Worm (Caenorhabditis elegans) whole organism, L1 larva: Measurements from ENCODE around the gene pac-1.

Source experiments
- ama-1 ChIP-seq: fragments of 150-350 bp; optimal IDR thresholded peaks from 2 replicates; lab custom pipeline; 2014
- ceh-82 ChIP-seq, 3 experiments: fragments of 150-350 bp in 1 of 3; sonication (generic microtip) in 2 of 3; optimal IDR thresholded peaks; 2 replicates each; lab custom pipeline; 2014 to 2017; ENCODE audit warnings: missing biosample characterization in 3 of 3, missing genetic modification characterization in 3 of 3
- efl-1 ChIP-seq, 4 experiments: fragments of 150-350 bp; optimal IDR thresholded peaks in 3 of 4; peaks in 1 of 4; 1 replicate in 1 of 4; 2 replicates in 3 of 4; lab custom pipeline; 2014; ENCODE audit warnings: missing biosample characterization in 2 of 4, missing genetic modification characterization in 2 of 4, missing genetic modification reagents in 2 of 4
- lir-3 ChIP-seq: sonication (generic microtip); optimal IDR thresholded peaks from 2 replicates; lab custom pipeline; 2016; ENCODE audit warnings: mild to moderate bottlenecking, missing genetic modification characterization, moderate library complexity, missing compliant biosample characterization; ENCODE audit not compliant: poor library complexity
- pag-3 ChIP-seq: sonication (generic microtip); optimal IDR thresholded peaks from 2 replicates; lab custom pipeline; 2017; ENCODE audit warnings: missing genetic modification characterization, mild to moderate bottlenecking, missing compliant biosample characterization, antibody characterized with exemption, borderline replicate concordance; ENCODE audit not compliant: insufficient read depth

DNA sequence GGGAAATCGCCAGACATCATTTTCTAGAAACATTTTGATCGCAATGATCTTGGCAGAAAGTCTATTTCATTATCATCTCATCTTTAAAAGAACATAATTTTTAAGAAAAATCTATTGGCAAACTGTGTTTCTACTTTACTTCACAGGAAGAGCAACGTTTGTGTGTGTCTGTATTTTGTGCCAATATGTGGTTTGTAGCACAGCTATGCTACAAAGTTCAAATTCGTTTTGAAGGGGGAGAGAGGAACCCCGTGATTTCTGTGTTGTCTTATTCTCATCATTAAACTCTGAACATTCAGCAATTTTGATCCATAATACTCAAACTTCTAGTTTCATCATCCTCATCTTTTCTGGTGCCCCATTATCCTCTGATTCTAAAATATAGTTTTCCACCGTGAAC lies 56.9 kb downstream of the pac-1 start:
- TF ChIP-seq ama-1 (no peak), ceh-82 (tag; optimal IDR thresholded peaks at IDR 0.05; lab: Kevin White, UChicago) (no peak), lir-3 (tag; lab: Kevin White, UChicago) (no peak), pag-3 (tag; lab: Kevin White, UChicago) (no peak), efl-1 (optimal IDR thresholded peaks at IDR 0.05; lab: Kevin White, UChicago) (no peak), efl-1 (GFP tag; optimal IDR thresholded peaks at IDR 0.05 in 1 of 2; lab: Kevin White, UChicago) (no peak)
